Worm (Caenorhabditis elegans) whole organism, midembryonic: ENCODE data around the gene cyp-13A6.
A peak's percentile ranks its signal among the peaks of the same experiment; 100 is the strongest.

Source experiments
- T22C8.4 ChIP-seq: fragments of 200-800 bp; sonication (Bioruptor generic); IDR thresholded peaks from 2 replicates; pipeline ENCODE4 v1.3.6; 2022; ENCODE audit warnings: missing genetic modification characterization, missing compliant biosample characterization
- cog-1 ChIP-seq: sonication (generic microtip); optimal IDR thresholded peaks from 2 replicates; lab custom pipeline; 2016; ENCODE audit warnings: missing genetic modification characterization, missing compliant biosample characterization
- flt-1 ChIP-seq: fragments of 200-800 bp; sonication (Bioruptor generic); IDR thresholded peaks from 2 replicates; pipeline ENCODE4 v1.3.6; 2022; ENCODE audit warnings: missing genetic modification characterization, missing compliant biosample characterization
- klf-2 ChIP-seq: fragments of 200-800 bp; sonication (Bioruptor generic); conservative IDR thresholded peaks from 2 replicates; pipeline ENCODE4 v1.3.6; 2022; ENCODE audit warnings: missing genetic modification reagents, missing genetic modification characterization, missing compliant biosample characterization
- med-1 ChIP-seq: sonication (generic microtip); optimal IDR thresholded peaks from 2 replicates; lab custom pipeline; 2017; ENCODE audit warnings: missing genetic modification characterization, mild to moderate bottlenecking, missing compliant biosample characterization, antibody characterized with exemption, missing genetic modification reagents; ENCODE audit not compliant: insufficient read depth
- ref-1 ChIP-seq: fragments of 200-800 bp; sonication (Bioruptor generic); conservative IDR thresholded peaks from 2 replicates; pipeline ENCODE4 v1.3.6; 2022; ENCODE audit warnings: missing genetic modification reagents, missing genetic modification characterization, missing compliant biosample characterization
- tab-1 ChIP-seq: fragments of 200-800 bp; sonication (Bioruptor generic); IDR thresholded peaks from 2 replicates; pipeline ENCODE4 v1.3.6; 2022; ENCODE audit warnings: missing genetic modification characterization, missing compliant biosample characterization
- ztf-23 ChIP-seq: fragments of 200-800 bp; sonication (Bioruptor generic); IDR thresholded peaks from 2 replicates; pipeline ENCODE4 v1.3.6; 2022; ENCODE audit warnings: missing genetic modification reagents, missing genetic modification characterization, missing compliant biosample characterization
- ztf-29 ChIP-seq: fragments of 200-800 bp; sonication (Bioruptor generic); IDR thresholded peaks from 2 replicates; pipeline ENCODE4 v1.3.6; 2022; ENCODE audit warnings: missing genetic modification reagents, missing genetic modification characterization, missing compliant biosample characterization

Gene cyp-13A6

DNA sequence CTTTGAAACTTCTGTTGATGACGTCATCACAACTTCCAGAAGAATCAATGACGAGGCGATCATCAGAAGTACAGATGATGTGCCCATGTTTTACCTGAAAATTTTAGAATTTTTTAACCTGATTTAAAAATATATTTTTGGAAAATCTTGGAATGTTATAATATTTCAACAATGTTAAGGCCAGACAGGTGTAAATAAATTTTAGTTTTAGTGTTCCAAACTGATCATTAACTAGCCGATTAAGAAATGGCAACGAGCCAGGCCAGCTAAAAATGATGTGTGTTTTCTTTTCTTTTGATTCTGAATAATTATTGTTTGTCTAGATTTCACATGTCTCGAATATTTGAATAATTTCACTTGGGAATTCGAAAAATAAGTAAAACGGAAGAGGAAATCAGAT is 26.8 kb downstream of the cyp-13A6 start, which contains the start of gene T10B9.9:
Gene T10B9.9 (minus strand): TSS at position 101 of the 400 bp plus-strand sequence.
- no peak for TF ChIP-seq T22C8.4 (GFP tag; lab: Robert Waterston, UW)
- TF ChIP-seq ztf-23 (GFP tag; lab: Robert Waterston, UW) = no peak
- TF ChIP-seq flt-1 (GFP tag; lab: Robert Waterston, UW) = no peak
- TF ChIP-seq klf-2 (GFP tag; lab: Robert Waterston, UW) = no peak
- TF ChIP-seq ztf-29 (GFP tag; lab: Robert Waterston, UW) = no peak
- no peak for TF ChIP-seq tab-1 (GFP tag; lab: Robert Waterston, UW)
- TF ChIP-seq med-1 = no peak
- TF ChIP-seq cog-1 = no peak
- TF ChIP-seq ref-1 (GFP tag; lab: Robert Waterston, UW) = no peak

DNA sequence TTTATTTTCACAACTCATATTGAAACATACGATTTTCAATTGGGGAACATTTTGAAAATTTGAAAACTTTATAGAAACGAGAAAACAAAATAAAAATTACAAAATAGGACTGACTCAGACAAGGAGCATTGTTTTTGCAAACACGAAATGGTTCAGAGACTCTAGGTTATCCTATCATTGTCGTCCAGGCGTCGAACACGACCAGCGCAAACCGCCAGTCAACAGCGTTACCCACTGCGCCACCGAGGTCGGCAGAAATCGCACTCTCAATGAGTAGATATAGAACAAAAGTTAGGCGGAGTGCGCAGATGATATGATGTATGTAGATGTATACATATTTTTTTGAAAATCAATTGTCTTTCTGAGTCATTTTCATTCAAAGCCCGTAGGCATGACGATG is 28.0 kb downstream of the cyp-13A6 start:
- TF ChIP-seq med-1 = peak; percentile 63
- peak; percentile 92 for TF ChIP-seq klf-2 (GFP tag; lab: Robert Waterston, UW)
- TF ChIP-seq tab-1 (GFP tag; lab: Robert Waterston, UW) = peak; percentile 94
- TF ChIP-seq ref-1 (GFP tag; lab: Robert Waterston, UW) = peak; percentile 79
- TF ChIP-seq T22C8.4 (GFP tag; lab: Robert Waterston, UW) = peak; percentile 81
- peak; percentile 47 for TF ChIP-seq cog-1
- TF ChIP-seq ztf-29 (GFP tag; lab: Robert Waterston, UW) = peak; percentile 84
- TF ChIP-seq flt-1 (GFP tag; lab: Robert Waterston, UW) = peak; percentile 94
- peak; percentile 90 for TF ChIP-seq ztf-23 (GFP tag; lab: Robert Waterston, UW)

DNA sequence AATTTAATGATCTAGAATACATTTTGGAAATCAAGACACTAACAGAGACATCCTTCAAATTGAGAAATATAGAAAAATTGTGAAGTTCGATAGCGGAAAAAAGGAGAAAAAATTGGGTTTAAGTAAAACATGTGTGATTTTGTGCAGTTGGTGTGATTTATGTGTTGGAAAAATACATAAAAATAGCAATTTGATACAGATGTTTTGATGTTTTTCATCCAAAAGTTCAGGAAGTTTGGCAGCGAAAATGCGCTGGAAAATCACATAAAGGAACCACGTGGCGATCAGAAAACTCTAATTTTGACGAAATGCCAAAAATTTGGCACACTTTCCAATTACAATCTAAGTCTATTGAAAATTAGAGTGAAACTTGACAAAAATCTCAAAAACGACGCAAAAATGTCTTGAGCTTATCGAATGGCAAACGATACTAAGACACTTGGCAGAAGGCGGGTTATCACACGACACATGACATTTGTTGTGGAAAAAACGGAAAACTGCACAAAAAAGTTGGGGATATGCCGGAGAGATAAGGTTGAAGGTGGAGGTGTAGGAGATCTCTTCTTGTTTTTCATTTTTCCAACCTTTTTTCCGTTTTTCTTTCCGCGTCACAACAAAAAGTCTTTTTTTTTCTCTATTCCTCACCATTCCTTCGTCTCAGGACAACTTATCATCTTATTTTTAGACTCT is 28.6 kb downstream of the cyp-13A6 start, which contains the start of gene ZK1321.4:
Gene ZK1321.4 (minus strand): TSS at position 51 of the 690 bp plus-strand sequence.
- TF ChIP-seq ztf-29 (GFP tag; lab: Robert Waterston, UW) = no peak
- no peak for TF ChIP-seq flt-1 (GFP tag; lab: Robert Waterston, UW)
- TF ChIP-seq ztf-23 (GFP tag; lab: Robert Waterston, UW) = no peak
- no peak for TF ChIP-seq med-1
- no peak for TF ChIP-seq klf-2 (GFP tag; lab: Robert Waterston, UW)
- TF ChIP-seq tab-1 (GFP tag; lab: Robert Waterston, UW) = no peak
- no peak for TF ChIP-seq cog-1
- no peak for TF ChIP-seq T22C8.4 (GFP tag; lab: Robert Waterston, UW)
- no peak for TF ChIP-seq ref-1 (GFP tag; lab: Robert Waterston, UW)

DNA sequence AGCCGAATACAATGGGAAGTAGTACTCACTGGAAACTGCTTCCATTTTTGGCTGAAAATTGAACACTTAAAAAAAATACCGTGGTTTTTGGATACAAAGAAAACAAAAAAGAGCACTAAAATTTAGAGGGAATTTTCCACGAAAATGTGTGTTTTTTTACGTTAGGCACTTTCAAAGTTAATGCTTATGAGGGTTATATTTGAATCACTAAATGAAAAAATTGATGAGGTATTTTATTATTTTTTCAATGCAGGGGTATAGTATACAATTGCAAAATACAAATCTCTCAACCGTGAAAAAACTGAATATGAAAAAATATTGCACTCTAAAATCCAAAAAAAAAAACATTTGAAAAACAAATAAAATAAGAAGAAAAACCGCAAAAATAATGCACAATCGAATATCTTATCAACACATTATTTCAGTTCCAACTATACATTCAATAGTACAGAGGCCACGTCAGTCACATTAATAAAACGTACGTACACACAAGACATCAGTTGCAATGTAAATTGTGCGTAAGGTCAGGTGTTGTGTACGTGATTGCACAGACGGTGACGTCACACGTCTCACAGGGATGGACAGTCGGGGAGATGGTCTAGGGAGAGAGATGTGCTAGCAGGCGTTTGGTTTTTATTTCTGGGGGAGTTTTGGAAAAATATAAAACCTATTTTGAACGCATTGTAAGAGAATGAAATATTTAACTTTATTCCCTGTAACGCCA is 32.7 kb downstream of the cyp-13A6 start, which contains the start of gene aqp-10:
Gene aqp-10 (minus strand): TSS at position 51 of the 724 bp plus-strand sequence.
- no peak for TF ChIP-seq T22C8.4 (GFP tag; lab: Robert Waterston, UW)
- no peak for TF ChIP-seq ztf-29 (GFP tag; lab: Robert Waterston, UW)
- no peak for TF ChIP-seq ztf-23 (GFP tag; lab: Robert Waterston, UW)
- no peak for TF ChIP-seq cog-1
- no peak for TF ChIP-seq med-1
- TF ChIP-seq klf-2 (GFP tag; lab: Robert Waterston, UW) = no peak
- no peak for TF ChIP-seq ref-1 (GFP tag; lab: Robert Waterston, UW)
- TF ChIP-seq flt-1 (GFP tag; lab: Robert Waterston, UW) = no peak
- TF ChIP-seq tab-1 (GFP tag; lab: Robert Waterston, UW) = no peak

- no peak for TF ChIP-seq T22C8.4 (GFP tag; lab: Robert Waterston, UW)
- TF ChIP-seq klf-2 (GFP tag; lab: Robert Waterston, UW) = no peak
- no peak for TF ChIP-seq tab-1 (GFP tag; lab: Robert Waterston, UW)
- no peak for TF ChIP-seq ztf-23 (GFP tag; lab: Robert Waterston, UW)
- no peak for TF ChIP-seq med-1
- TF ChIP-seq ref-1 (GFP tag; lab: Robert Waterston, UW) = no peak
- TF ChIP-seq ztf-29 (GFP tag; lab: Robert Waterston, UW) = no peak
- no peak for TF ChIP-seq flt-1 (GFP tag; lab: Robert Waterston, UW)
- TF ChIP-seq cog-1 = no peak
These were observed 37.9 kb downstream of the cyp-13A6 start for ce11 chrII:9764696-9765095.

ce11 chrII:9759382-9759781 is 43.2 kb downstream of the cyp-13A6 start:
- TF ChIP-seq ztf-23 (GFP tag; lab: Robert Waterston, UW) = no peak
- TF ChIP-seq cog-1 = no peak
- TF ChIP-seq T22C8.4 (GFP tag; lab: Robert Waterston, UW) = no peak
- TF ChIP-seq ztf-29 (GFP tag; lab: Robert Waterston, UW) = no peak
- TF ChIP-seq flt-1 (GFP tag; lab: Robert Waterston, UW) = no peak
- no peak for TF ChIP-seq klf-2 (GFP tag; lab: Robert Waterston, UW)
- TF ChIP-seq tab-1 (GFP tag; lab: Robert Waterston, UW) = no peak
- no peak for TF ChIP-seq med-1
- TF ChIP-seq ref-1 (GFP tag; lab: Robert Waterston, UW) = no peak

DNA sequence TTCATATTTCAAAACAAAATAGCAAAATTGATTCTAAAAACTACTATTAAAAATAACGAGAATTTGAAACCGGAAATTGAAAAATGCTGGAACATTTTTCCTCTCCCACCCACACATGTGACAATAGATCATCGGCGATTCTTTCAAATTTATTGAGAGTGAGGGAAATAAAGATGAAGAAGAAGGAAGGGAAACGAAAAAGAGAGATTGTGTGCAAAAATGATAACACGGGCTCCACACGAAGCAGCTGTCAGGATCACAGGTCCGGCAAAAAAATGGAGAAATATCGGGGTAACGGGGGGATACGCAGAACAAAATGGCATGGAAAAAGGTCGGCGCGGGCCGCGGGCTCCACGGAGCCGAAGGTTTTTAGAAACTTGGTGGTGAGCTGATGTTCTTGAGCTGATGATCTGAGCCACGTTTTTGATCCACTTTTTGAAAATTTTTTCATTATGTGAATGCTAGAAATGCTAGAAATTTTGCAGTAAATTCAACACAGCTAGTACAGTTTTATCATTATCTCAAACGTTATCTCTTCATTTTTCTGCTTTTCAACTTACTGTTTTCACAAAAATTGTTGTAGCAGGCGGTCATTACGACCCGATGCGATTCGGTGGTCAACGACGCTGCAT is 44.9 kb downstream of the cyp-13A6 start, which contains the start of gene shk-1:
Gene shk-1 (plus strand): TSS at position 582 of the 632 bp plus-strand sequence.
- TF ChIP-seq flt-1 (GFP tag; lab: Robert Waterston, UW) (no peak), klf-2 (GFP tag; lab: Robert Waterston, UW) (no peak), T22C8.4 (GFP tag; lab: Robert Waterston, UW) (no peak), ztf-29 (GFP tag; lab: Robert Waterston, UW) (no peak), tab-1 (GFP tag; lab: Robert Waterston, UW) (no peak), cog-1 (no peak), med-1 (no peak), ref-1 (GFP tag; lab: Robert Waterston, UW) (no peak), ztf-23 (GFP tag; lab: Robert Waterston, UW) (no peak)

- TF ChIP-seq ztf-29 (GFP tag; lab: Robert Waterston, UW) (no peak), T22C8.4 (GFP tag; lab: Robert Waterston, UW) (no peak), med-1 (no peak), ref-1 (GFP tag; lab: Robert Waterston, UW) (no peak), cog-1 (no peak), klf-2 (GFP tag; lab: Robert Waterston, UW) (no peak)
These were observed 47.2 kb downstream of the cyp-13A6 start for ce11 chrII:9755425-9755824.
